Fruit fly (Drosophila melanogaster) whole organism, embryonic: ENCODE measurements around the gene CG32845.

Experiments used
- Aef1 ChIP-seq: fragments of 200-800 bp; sonication (Bioruptor generic); IDR thresholded peaks from 3 replicates; pipeline ENCODE4 v1.3.6; 2022; ENCODE audit warnings: missing biosample characterization, missing genetic modification characterization
- Bdp1 ChIP-seq: fragments of 200-800 bp; sonication (Bioruptor generic); optimal IDR thresholded peaks from 3 replicates; lab custom pipeline; 2016; ENCODE audit warnings: missing biosample characterization, missing genetic modification characterization
- CG10274 ChIP-seq: fragments of 200-800 bp; sonication (Bioruptor generic); optimal IDR thresholded peaks from 3 replicates; lab custom pipeline; 2017; ENCODE audit warnings: missing biosample characterization, mild to moderate bottlenecking, missing genetic modification characterization
- CG10321 ChIP-seq: fragments of 200-800 bp; sonication (Bioruptor generic); IDR thresholded peaks from 2 replicates; pipeline ENCODE4 v1.3.6; 2022; ENCODE audit warnings: missing biosample characterization, missing genetic modification characterization
- CG11085 ChIP-seq: fragments of 200-800 bp; sonication (Bioruptor generic); IDR thresholded peaks from 2 replicates; pipeline ENCODE4 v1.3.6; 2022; ENCODE audit warnings: missing biosample characterization, missing genetic modification characterization
- CG11093 ChIP-seq: fragments of 200-800 bp; sonication (Bioruptor generic); IDR thresholded peaks from 3 replicates; pipeline ENCODE4 v1.3.6; 2022; ENCODE audit warnings: missing biosample characterization, missing genetic modification characterization
- CG11247 ChIP-seq: fragments of 200-800 bp; sonication (Bioruptor generic); IDR thresholded peaks from 2 replicates; pipeline ENCODE4 v1.3.6; 2022; ENCODE audit warnings: missing biosample characterization, missing genetic modification characterization
- CG12659 ChIP-seq: fragments of 200-800 bp; sonication (Bioruptor generic); optimal IDR thresholded peaks from 3 replicates; lab custom pipeline; 2017; ENCODE audit warnings: mild to moderate bottlenecking, missing biosample characterization, missing genetic modification reagents, missing genetic modification characterization
- CG12744 ChIP-seq: fragments of 200-800 bp; sonication (Bioruptor generic); optimal IDR thresholded peaks from 2 replicates; lab custom pipeline; 2016; ENCODE audit warnings: missing biosample characterization, missing genetic modification characterization
- CG13624 ChIP-seq: fragments of 200-800 bp; sonication (Bioruptor generic); optimal IDR thresholded peaks from 2 replicates; lab custom pipeline; 2016; ENCODE audit warnings: missing biosample characterization, missing genetic modification characterization
- CG14441 ChIP-seq: fragments of 200-800 bp; sonication (Bioruptor generic); IDR thresholded peaks from 2 replicates; pipeline ENCODE4 v1.3.6; 2022; ENCODE audit warnings: missing biosample characterization, missing genetic modification characterization
- CG14710 ChIP-seq: fragments of 200-800 bp; sonication (Bioruptor generic); optimal IDR thresholded peaks from 3 replicates; lab custom pipeline; 2019; ENCODE audit warnings: missing biosample characterization, mild to moderate bottlenecking, missing genetic modification characterization, moderate library complexity
- CG15696 ChIP-seq: fragments of 200-800 bp; sonication (Bioruptor generic); optimal IDR thresholded peaks from 2 replicates; lab custom pipeline; 2019; ENCODE audit warnings: missing biosample characterization, mild to moderate bottlenecking, missing genetic modification characterization, moderate library complexity
- CG1602 ChIP-seq: fragments of 200-800 bp; sonication (Bioruptor generic); optimal IDR thresholded peaks from 3 replicates; lab custom pipeline; 2016; ENCODE audit warnings: missing biosample characterization, missing genetic modification characterization
- CG16815 ChIP-seq: fragments of 200-800 bp; sonication (Bioruptor generic); optimal IDR thresholded peaks from 3 replicates; lab custom pipeline; 2017; ENCODE audit warnings: missing biosample characterization, mild to moderate bottlenecking, missing genetic modification characterization
- CG16863 ChIP-seq: fragments of 200-800 bp; sonication (Bioruptor generic); optimal IDR thresholded peaks from 3 replicates; lab custom pipeline; 2016; ENCODE audit warnings: missing biosample characterization, missing genetic modification characterization
- CG17361 ChIP-seq: fragments of 200-800 bp; sonication (Bioruptor generic); IDR thresholded peaks from 3 replicates; pipeline ENCODE4 v1.3.6; 2022; ENCODE audit warnings: missing biosample characterization, missing genetic modification characterization
- CG17385 ChIP-seq: fragments of 200-800 bp; sonication (Bioruptor generic); optimal IDR thresholded peaks from 3 replicates; lab custom pipeline; 2018; ENCODE audit warnings: missing biosample characterization, mild to moderate bottlenecking, missing genetic modification characterization
- CG3995 ChIP-seq: fragments of 200-800 bp; sonication (Bioruptor generic); optimal IDR thresholded peaks from 3 replicates; lab custom pipeline; 2016; ENCODE audit warnings: missing biosample characterization, missing genetic modification characterization
- CG4282 ChIP-seq: fragments of 200-800 bp; sonication (Bioruptor generic); optimal IDR thresholded peaks from 2 replicates; lab custom pipeline; 2016; ENCODE audit warnings: missing biosample characterization, missing genetic modification characterization
- CG4424 ChIP-seq: fragments of 200-800 bp; sonication (Bioruptor generic); optimal IDR thresholded peaks from 3 replicates; lab custom pipeline; 2016; ENCODE audit warnings: missing biosample characterization, missing genetic modification characterization
- CG4854 ChIP-seq: fragments of 200-800 bp; sonication (Bioruptor generic); optimal IDR thresholded peaks from 2 replicates; lab custom pipeline; 2016; ENCODE audit warnings: missing biosample characterization, missing genetic modification characterization, inconsistent platforms
- CG7786 ChIP-seq: fragments of 200-800 bp; sonication (Bioruptor generic); optimal IDR thresholded peaks from 2 replicates; lab custom pipeline; 2016; ENCODE audit warnings: missing biosample characterization, missing genetic modification characterization
- CG7963 ChIP-seq: fragments of 200-800 bp; sonication (Bioruptor generic); IDR thresholded peaks from 3 replicates; pipeline ENCODE4 v1.3.6; 2022; ENCODE audit warnings: missing biosample characterization, missing genetic modification characterization; ENCODE audit not compliant: partially characterized antibody
- CkIIα-i1 ChIP-seq: fragments of 200-800 bp; sonication (Bioruptor generic); IDR thresholded peaks from 2 replicates; pipeline ENCODE4 v1.3.6; 2022; ENCODE audit warnings: missing biosample characterization, missing genetic modification characterization
- Dip2 ChIP-seq: fragments of 200-800 bp; sonication (Bioruptor generic); IDR thresholded peaks from 2 replicates; pipeline ENCODE4 v1.3.6; 2022; ENCODE audit warnings: missing biosample characterization, missing genetic modification characterization
- Dll ChIP-seq: fragments of 200-800 bp; sonication (Bioruptor generic); IDR thresholded peaks from 4 replicates; pipeline ENCODE4 v1.3.6; 2022; ENCODE audit warnings: missing biosample characterization, missing genetic modification characterization; ENCODE audit not compliant: partially characterized antibody
- Hmr ChIP-seq: fragments of 200-800 bp; sonication (Bioruptor generic); optimal IDR thresholded peaks from 3 replicates; lab custom pipeline; 2017; ENCODE audit warnings: mild to moderate bottlenecking, missing biosample characterization, missing genetic modification reagents, missing genetic modification characterization
- Hr51 ChIP-seq, 2 experiments: fragments of 200-800 bp; sonication (Bioruptor generic); optimal IDR thresholded peaks; 2 replicates in 1 of 2; 3 replicates in 1 of 2; lab custom pipeline; 2016 to 2018; ENCODE audit warnings: missing biosample characterization in 2 of 2, missing genetic modification characterization in 2 of 2, mild to moderate bottlenecking in 1 of 2, moderate library complexity in 1 of 2
- Sox100B ChIP-seq: fragments of 200-800 bp; sonication (Bioruptor generic); optimal IDR thresholded peaks from 3 replicates; lab custom pipeline; 2018; ENCODE audit warnings: missing biosample characterization, mild to moderate bottlenecking, missing genetic modification characterization
- Sox102F ChIP-seq: fragments of 200-800 bp; sonication (Bioruptor generic); optimal IDR thresholded peaks from 2 replicates; lab custom pipeline; 2018; ENCODE audit warnings: missing biosample characterization, mild to moderate bottlenecking, missing genetic modification characterization, moderate library complexity
- Sry-β ChIP-seq: fragments of 200-800 bp; sonication (Bioruptor generic); optimal IDR thresholded peaks from 2 replicates; lab custom pipeline; 2018; ENCODE audit warnings: missing biosample characterization, mild to moderate bottlenecking, missing genetic modification characterization, moderate library complexity
- ase ChIP-seq: fragments of 200-800 bp; sonication (Bioruptor generic); IDR thresholded peaks from 3 replicates; pipeline ENCODE4 v1.3.6; 2022; ENCODE audit warnings: missing biosample characterization, missing genetic modification characterization
- ash1 ChIP-seq: fragments of 200-800 bp; sonication (Bioruptor generic); optimal IDR thresholded peaks from 2 replicates; lab custom pipeline; 2018; ENCODE audit warnings: missing biosample characterization, mild to moderate bottlenecking, missing genetic modification characterization
- az2 ChIP-seq: fragments of 200-800 bp; sonication (Bioruptor generic); optimal IDR thresholded peaks from 3 replicates; lab custom pipeline; 2016; ENCODE audit warnings: missing biosample characterization, missing genetic modification characterization
- bbx ChIP-seq: fragments of 200-800 bp; sonication (Bioruptor generic); IDR thresholded peaks from 2 replicates; pipeline ENCODE4 v1.3.6; 2022; ENCODE audit warnings: missing biosample characterization, missing genetic modification characterization; ENCODE audit not compliant: partially characterized antibody
- bowl ChIP-seq: fragments of 200-800 bp; sonication (Bioruptor generic); IDR thresholded peaks from 2 replicates; pipeline ENCODE4 v1.3.6; 2022; ENCODE audit warnings: missing biosample characterization, missing genetic modification characterization
- br ChIP-seq: fragments of >200 bp; optimal IDR thresholded peaks from 2 replicates; lab custom pipeline; 2017
- croc ChIP-seq: fragments of 200-800 bp; sonication (Bioruptor generic); conservative IDR thresholded peaks from 3 replicates; pipeline ENCODE4 v1.3.6; 2022; ENCODE audit warnings: missing biosample characterization, missing genetic modification characterization
- dm ChIP-seq: fragments of 200-800 bp; sonication (Bioruptor generic); optimal IDR thresholded peaks from 3 replicates; lab custom pipeline; 2016; ENCODE audit warnings: missing biosample characterization, missing genetic modification characterization
- eyg ChIP-seq: fragments of 200-800 bp; sonication (Bioruptor generic); optimal IDR thresholded peaks from 3 replicates; lab custom pipeline; 2016; ENCODE audit warnings: missing biosample characterization, missing genetic modification characterization
- ftz-f1 ChIP-seq: fragments of 200-800 bp; sonication (Bioruptor generic); optimal IDR thresholded peaks from 2 replicates; lab custom pipeline; 2016; ENCODE audit warnings: missing biosample characterization, missing genetic modification characterization
- gsb-n ChIP-seq: fragments of 200-800 bp; sonication (Bioruptor generic); optimal IDR thresholded peaks from 3 replicates; lab custom pipeline; 2018; ENCODE audit warnings: missing biosample characterization, mild to moderate bottlenecking, missing genetic modification characterization
- ken ChIP-seq: fragments of 200-800 bp; sonication (Bioruptor generic); IDR thresholded peaks from 3 replicates; pipeline ENCODE4 v1.3.6; 2022; ENCODE audit warnings: missing biosample characterization, missing genetic modification characterization
- maf-S ChIP-seq: fragments of 200-800 bp; sonication (Bioruptor generic); optimal IDR thresholded peaks from 2 replicates; lab custom pipeline; 2016; ENCODE audit warnings: missing biosample characterization, missing genetic modification characterization
- nmo ChIP-seq: fragments of 200-800 bp; sonication (Bioruptor generic); optimal IDR thresholded peaks from 2 replicates; lab custom pipeline; 2018; ENCODE audit warnings: missing biosample characterization, mild to moderate bottlenecking, missing genetic modification characterization, moderate library complexity
- phol ChIP-seq: fragments of 200-800 bp; sonication (Bioruptor generic); optimal IDR thresholded peaks from 3 replicates; lab custom pipeline; 2018; ENCODE audit warnings: missing biosample characterization, mild to moderate bottlenecking, missing genetic modification characterization, moderate library complexity
- pnt ChIP-seq: fragments of 200-800 bp; sonication (Bioruptor generic); optimal IDR thresholded peaks from 3 replicates; lab custom pipeline; 2016; ENCODE audit warnings: missing biosample characterization, missing genetic modification characterization
- yki ChIP-seq: fragments of >200 bp; optimal IDR thresholded peaks from 3 replicates; lab custom pipeline; 2018
- zen ChIP-seq: fragments of 200-800 bp; sonication (Bioruptor generic); optimal IDR thresholded peaks from 3 replicates; lab custom pipeline; 2018; ENCODE audit warnings: missing biosample characterization, mild to moderate bottlenecking, missing genetic modification characterization, moderate library complexity

The CG32845 gene

DNA sequence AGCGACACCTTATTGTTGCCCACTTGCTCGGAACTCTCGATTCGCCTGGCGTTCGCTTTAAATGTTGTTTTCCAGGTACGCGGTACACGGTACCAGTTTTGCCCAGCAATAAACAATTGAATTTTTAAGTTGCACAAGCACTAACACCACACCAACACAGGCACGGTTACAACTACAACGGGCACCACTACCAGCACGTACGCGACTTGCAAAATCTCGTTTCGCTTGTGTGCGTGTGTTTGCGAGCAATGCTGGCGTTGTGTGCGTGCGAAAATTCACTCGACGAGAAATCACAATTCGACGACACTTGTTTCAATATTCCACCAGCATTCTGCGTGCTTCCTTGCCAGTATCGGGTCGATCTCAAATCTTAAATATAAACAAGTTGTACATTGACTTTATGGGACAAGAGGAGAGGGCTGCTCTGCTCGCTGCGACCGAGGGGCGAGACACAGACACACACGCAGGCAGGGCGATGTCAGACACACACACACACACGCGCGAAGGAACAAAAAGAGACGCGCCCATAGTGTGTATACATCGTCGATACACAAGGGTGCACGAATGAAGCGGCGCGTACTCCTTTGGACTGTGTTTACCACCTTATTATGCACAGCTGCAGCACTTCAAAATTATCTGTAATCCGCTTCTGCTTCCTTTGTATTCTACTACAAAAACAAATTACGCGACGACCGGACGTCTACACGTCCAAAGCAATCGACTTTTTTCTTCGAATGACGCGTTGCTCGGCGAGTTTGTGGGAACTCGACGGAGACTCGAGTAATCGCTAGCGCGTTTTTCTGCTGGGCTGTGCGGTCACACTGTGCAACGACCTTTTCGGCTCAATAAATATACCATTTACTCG lies 46.2 kb upstream of the CG32845 start, which contains the start of gene fwd (continued):
- TF ChIP-seq Aef1 (no peak; the same call in 2 of the 3 replicates), br (no peak), bbx (no peak), Sox102F (GFP tag; lab: Kevin White, UChicago) (no peak), Sry-β (GFP tag; lab: Kevin White, UChicago) (no peak), CG7963 (GFP tag; lab: Robert Waterston, UW) (no peak), CG10321 (GFP tag; lab: Robert Waterston, UW) (no peak), CG16815 (no peak), CG13624 (peak; percentile 66), CG1602 (GFP tag; lab: Kevin White, UChicago) (no peak), CG14710 (tag; lab: Kevin White, UChicago) (peak; percentile 91), ase (GFP tag; lab: Robert Waterston, UW) (no peak), ftz-f1 (GFP tag; lab: Kevin White, UChicago) (peak; percentile 56), Dip2 (GFP tag; lab: Robert Waterston, UW) (no peak), CG11247 (GFP tag; lab: Robert Waterston, UW) (no peak), CG17385 (GFP tag; lab: Kevin White, UChicago) (no peak), maf-S (GFP tag; lab: Kevin White, UChicago) (no peak), CG17361 (GFP tag; lab: Robert Waterston, UW) (0 out of 3 replicates have a peak, but pooled peaks have one; percentile 9), pnt (GFP tag; lab: Kevin White, UChicago) (no peak), CG12744 (GFP tag; lab: Kevin White, UChicago) (no peak), dm (peak; percentile 36), CG11085 (no peak), zen (tag; lab: Kevin White, UChicago) (peak; percentile 59), Sox100B (GFP tag; lab: Kevin White, UChicago) (no peak), CG12659 (GFP tag; lab: Kevin White, UChicago) (peak; percentile 84), CG15696 (tag; lab: Kevin White, UChicago) (no peak), CG10274 (GFP tag; lab: Kevin White, UChicago) (no peak), CG7786 (GFP tag; lab: Kevin White, UChicago) (peak; percentile 1), Hr51 (GFP tag; optimal IDR thresholded peaks at IDR 0.05; lab: Kevin White, UChicago) (peak in 1 of 2 experiments; percentile 54), CG4854 (GFP tag; lab: Kevin White, UChicago) (peak; percentile 16), ash1 (GFP tag; lab: Kevin White, UChicago) (no peak), bowl (GFP tag; lab: Robert Waterston, UW) (no peak), Hmr (GFP tag; lab: Kevin White, UChicago) (peak; percentile 77), CG14441 (peak; percentile 20; the same call in 1 of the 2 replicates), CG11093 (no peak), Bdp1 (no peak), CG3995 (GFP tag; lab: Kevin White, UChicago) (peak; percentile 30), CG4282 (peak; percentile 63), nmo (peak; percentile 67), eyg (GFP tag; lab: Kevin White, UChicago) (no peak), CkIIα-i1 (GFP tag; lab: Robert Waterston, UW) (no peak), yki (lab: Kevin White, UChicago) (no peak), Dll (peak; percentile 41; the same call in 2 of the 4 replicates), CG4424 (GFP tag; lab: Kevin White, UChicago) (peak; percentile 15), ken (GFP tag; lab: Robert Waterston, UW) (no peak; the same call in 2 of the 3 replicates), CG16863 (GFP tag; lab: Kevin White, UChicago) (no peak), croc (GFP tag; lab: Robert Waterston, UW) (no peak), az2 (GFP tag; lab: Kevin White, UChicago) (no peak), gsb-n (tag; lab: Kevin White, UChicago) (no peak), phol (tag; lab: Kevin White, UChicago) (peak; percentile 46)
